Worm (Caenorhabditis elegans): ENCODE measurements around the gene rft-1.
A peak's percentile ranks its signal among the peaks of the same experiment; 100 is the strongest.
"Not testable (repeated sequence)": the region's sequence is repeated elsewhere in the genome, so short reads cannot be mapped to it uniquely, and the experiment has no call there.

The rft-1 gene

DNA sequence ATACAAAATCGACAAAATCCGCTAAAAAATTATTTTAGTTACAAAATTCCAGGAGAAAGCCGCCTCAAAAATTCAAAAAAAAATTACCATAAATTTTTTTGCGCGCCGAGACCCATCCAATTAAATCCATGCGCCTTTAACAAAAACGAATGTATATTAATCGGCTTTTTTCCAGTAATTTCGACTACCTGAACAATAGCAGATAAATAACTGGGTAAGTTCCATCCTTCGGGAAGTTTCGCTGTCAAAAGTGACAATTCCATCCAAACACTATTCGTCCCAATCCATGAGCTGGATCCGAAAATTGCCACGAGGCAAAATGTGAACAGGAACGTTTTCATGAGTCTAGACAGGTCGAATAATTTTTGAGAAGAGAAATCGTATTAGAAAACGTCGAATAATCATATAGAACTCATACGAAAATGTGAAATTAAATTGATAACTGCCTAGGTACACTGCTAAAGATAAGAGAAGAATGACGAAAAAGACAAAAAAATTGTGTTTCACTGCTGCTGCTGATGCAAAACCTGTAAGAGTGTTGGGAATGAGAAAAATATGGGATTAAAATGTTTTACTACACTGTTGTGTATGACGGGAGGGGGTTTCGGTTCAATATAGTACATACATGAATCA lies at the start of gene rft-1:
rft-1 (minus strand) TSS at position 475 of the 633 bp plus-strand sequence.
- TF ChIP-seq tbx-37 (GFP tag; conservative IDR thresholded peaks at IDR 0.05) (no peak), tbx-11 (GFP tag; IDR thresholded peaks at IDR 0.05) (no peak), aly-1 (tag; optimal IDR thresholded peaks at IDR 0.05) (no peak), sea-1 (GFP tag; conservative IDR thresholded peaks at IDR 0.05) (no peak), hmbx-1 (tag; optimal IDR thresholded peaks at IDR 0.05) (no peak), pes-1 (GFP tag; IDR thresholded peaks at IDR 0.05) (no peak)

DNA sequence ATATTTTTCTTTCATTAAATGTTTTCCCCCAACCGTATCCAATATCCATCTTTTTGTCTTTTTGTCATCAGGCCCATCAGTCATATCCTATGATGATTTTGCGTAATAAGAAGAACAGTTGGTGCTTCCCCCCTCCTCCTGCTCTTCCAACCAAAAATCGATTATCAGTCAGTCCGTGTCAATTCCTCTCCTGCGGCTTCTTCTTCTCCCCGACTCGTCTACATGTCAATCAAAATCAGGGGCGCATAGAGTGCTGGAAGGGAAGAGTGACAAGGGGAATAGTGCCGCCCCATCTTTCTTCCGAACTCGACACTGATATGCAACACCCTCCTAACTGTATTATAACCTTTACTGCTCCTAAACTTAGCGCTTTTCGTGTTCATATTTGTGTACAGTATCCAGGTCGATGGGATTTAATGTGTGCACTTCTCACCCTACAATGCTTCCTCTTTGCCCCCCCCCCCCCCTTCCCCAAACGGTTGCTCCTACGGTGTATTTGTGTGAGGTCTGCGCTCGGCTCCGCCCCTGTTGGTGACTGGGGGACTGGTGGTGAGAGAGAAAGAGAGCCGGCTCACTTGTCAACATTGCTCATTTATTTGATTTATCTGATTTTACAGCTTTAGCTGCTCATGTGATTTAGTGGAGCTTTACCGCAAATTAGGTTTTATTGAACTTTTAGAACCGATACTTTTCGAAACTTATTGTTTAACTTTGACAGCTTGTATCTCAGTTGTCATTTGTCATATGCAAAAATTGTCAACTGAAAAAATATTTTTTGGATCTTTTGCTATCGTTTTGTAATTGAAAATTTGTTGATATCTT lies 48.5 kb upstream of the rft-1 start:
- TF ChIP-seq pes-1 (GFP tag; IDR thresholded peaks at IDR 0.05) (0 out of 2 replicates have a peak, but pooled peaks have one; percentile 4), hmg-4 (GFP tag; optimal IDR thresholded peaks at IDR 0.05) (peak; percentile 65), ceh-13 (GFP tag; optimal IDR thresholded peaks at IDR 0.05) (no peak), F13C5.2 (tag; optimal IDR thresholded peaks at IDR 0.05) (no peak)

DNA sequence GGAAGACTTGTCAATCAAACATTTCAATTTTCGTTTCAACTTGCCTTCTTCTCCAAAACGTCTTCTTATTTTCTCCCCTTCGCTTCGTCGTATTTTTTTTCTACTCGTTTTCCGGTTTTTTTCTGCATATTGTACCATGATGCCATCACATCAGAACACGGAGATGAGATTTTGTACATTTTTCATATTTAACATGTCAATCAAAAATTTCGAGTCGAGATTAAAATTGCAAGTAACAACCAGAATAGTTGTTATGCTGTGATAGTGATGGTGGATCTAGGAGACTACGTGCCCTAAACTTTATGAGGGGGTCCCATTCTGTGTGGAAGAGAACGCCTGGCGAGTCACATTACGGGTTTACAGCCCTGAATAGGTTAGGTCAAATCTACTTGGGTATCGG lies 46.9 kb upstream of the rft-1 start:
- TF ChIP-seq sea-1 (GFP tag; conservative IDR thresholded peaks at IDR 0.05): no peak

DNA sequence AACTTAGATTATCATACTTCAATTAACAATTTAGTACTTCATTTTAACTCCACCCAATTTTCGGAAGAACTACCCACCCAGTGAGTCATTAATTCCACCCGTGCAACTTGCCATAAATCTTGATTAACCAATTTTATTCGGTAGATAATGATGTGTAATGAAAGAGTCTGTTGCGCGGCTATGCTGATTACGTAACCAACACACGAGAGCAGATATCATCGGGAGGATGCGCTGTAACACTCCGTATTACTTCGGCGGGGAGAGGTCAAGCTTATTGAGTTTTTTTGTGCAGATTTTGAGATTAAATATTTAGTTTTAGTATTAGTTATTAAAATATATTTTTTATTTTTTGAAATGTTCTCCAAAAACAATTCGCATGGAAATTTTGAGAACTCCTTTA lies 46.0 kb upstream of the rft-1 start:
- no peak for TF ChIP-seq tbx-37 (GFP tag; conservative IDR thresholded peaks at IDR 0.05)
- no peak for TF ChIP-seq hmbx-1 (tag; optimal IDR thresholded peaks at IDR 0.05)
- no peak for TF ChIP-seq B0310.2 (tag; optimal IDR thresholded peaks at IDR 0.05)
- TF ChIP-seq flt-1 (GFP tag; IDR thresholded peaks at IDR 0.05): no peak
- no peak for TF ChIP-seq ceh-36 (tag; optimal IDR thresholded peaks at IDR 0.05)
- no peak for TF ChIP-seq F13C5.2 (tag; optimal IDR thresholded peaks at IDR 0.05)
- TF ChIP-seq hmg-4 (GFP tag; optimal IDR thresholded peaks at IDR 0.05): no peak
- no peak for TF ChIP-seq ceh-13 (GFP tag; optimal IDR thresholded peaks at IDR 0.05)
- TF ChIP-seq ama-1 (optimal IDR thresholded peaks at IDR 0.05): no peak
- TF ChIP-seq aly-1 (tag; optimal IDR thresholded peaks at IDR 0.05): no peak
- TF ChIP-seq tbx-11 (GFP tag; IDR thresholded peaks at IDR 0.05): no peak
- TF ChIP-seq ets-7 (tag; optimal IDR thresholded peaks at IDR 0.05): no peak
- no peak for TF ChIP-seq pes-1 (GFP tag; IDR thresholded peaks at IDR 0.05)
- TF ChIP-seq hnd-1 (tag; optimal IDR thresholded peaks at IDR 0.05): no peak
- TF ChIP-seq sea-1 (GFP tag; conservative IDR thresholded peaks at IDR 0.05): no peak

DNA sequence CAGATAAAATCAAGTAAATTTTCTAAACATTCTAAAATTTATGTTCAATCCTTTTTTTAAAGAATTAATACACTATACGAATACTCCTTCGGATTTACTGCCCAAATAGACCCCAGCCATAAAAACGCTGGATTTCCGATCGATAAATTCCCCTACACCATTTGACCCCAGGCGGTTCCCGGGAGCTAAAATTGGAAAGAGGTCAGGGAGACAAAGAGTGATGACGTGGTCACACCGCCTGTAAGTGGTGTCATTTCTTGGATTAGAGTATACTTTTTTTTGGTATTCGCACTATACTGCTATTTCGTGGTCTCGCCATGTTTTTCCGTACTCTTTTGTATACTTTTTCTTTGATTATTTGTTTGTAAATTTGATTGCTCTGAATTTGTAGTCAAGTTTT lies 44.9 kb upstream of the rft-1 start:
- TF ChIP-seq F13C5.2 (tag; optimal IDR thresholded peaks at IDR 0.05) (no peak), tbx-11 (GFP tag; IDR thresholded peaks at IDR 0.05) (no peak), pes-1 (GFP tag; IDR thresholded peaks at IDR 0.05) (no peak), scrt-1 (GFP tag; IDR thresholded peaks at IDR 0.05) (no peak), ceh-13 (GFP tag; optimal IDR thresholded peaks at IDR 0.05) (no peak), sea-1 (GFP tag; conservative IDR thresholded peaks at IDR 0.05) (no peak), hmbx-1 (tag; optimal IDR thresholded peaks at IDR 0.05) (no peak), hmg-4 (GFP tag; optimal IDR thresholded peaks at IDR 0.05) (no peak), tbx-37 (GFP tag; conservative IDR thresholded peaks at IDR 0.05) (no peak), B0310.2 (tag; optimal IDR thresholded peaks at IDR 0.05) (no peak), ama-1 (optimal IDR thresholded peaks at IDR 0.05) (no peak), flt-1 (GFP tag; IDR thresholded peaks at IDR 0.05) (no peak), ets-7 (tag; optimal IDR thresholded peaks at IDR 0.05) (no peak), ceh-36 (tag; optimal IDR thresholded peaks at IDR 0.05) (no peak), aly-1 (tag; optimal IDR thresholded peaks at IDR 0.05) (no peak)

DNA sequence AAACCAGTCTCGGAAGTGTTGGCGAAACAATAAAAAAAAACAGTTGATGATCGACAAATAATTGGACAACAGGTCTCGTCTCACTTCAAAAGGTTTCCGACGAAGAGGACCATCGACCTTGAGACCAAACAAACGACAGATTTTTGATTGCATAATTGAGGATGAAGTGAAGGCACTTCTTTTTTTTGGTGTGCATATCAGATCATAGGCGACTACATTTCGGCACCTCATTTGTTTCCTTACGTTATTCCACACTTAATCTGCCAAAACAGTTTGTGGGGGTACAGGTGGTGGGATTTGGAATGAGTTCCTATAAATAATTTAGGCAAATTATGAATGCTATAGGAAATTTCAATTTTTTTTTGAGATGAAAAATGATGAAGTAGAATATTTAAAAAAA lies 43.6 kb upstream of the rft-1 start:
- no peak for TF ChIP-seq tra-4 (tag; optimal IDR thresholded peaks at IDR 0.05)
- TF ChIP-seq ama-1 (optimal IDR thresholded peaks at IDR 0.05): no peak

DNA sequence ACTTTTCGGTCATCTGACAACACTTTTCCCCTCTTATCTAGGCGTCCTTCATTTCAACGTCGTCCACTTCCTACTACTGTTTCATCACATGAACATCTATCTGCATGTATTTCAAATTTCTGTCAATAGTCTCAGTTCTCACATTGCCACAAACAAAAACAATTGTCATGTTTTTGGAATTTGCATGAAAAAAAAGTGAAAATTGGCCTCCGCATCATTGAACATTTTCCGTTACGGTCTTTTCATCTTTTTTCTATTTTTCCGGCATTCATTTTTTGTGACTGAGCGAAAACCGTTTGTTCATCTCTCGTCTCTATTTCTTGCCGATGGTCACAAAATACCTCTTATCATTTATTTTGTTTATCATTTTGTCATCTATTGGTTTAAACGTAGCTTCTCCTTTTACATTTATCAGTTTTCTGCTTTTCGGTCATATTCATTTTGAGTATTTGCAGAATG lies 40.1 kb upstream of the rft-1 start, which contains the start of gene exc-15:
exc-15 (plus strand) TSS at position 411 of the 459 bp plus-strand sequence.
- TF ChIP-seq B0310.2 (tag; optimal IDR thresholded peaks at IDR 0.05) (no peak), aly-1 (tag; optimal IDR thresholded peaks at IDR 0.05) (no peak), F13C5.2 (tag; optimal IDR thresholded peaks at IDR 0.05) (no peak), ama-1 (optimal IDR thresholded peaks at IDR 0.05) (no peak), ceh-13 (GFP tag; optimal IDR thresholded peaks at IDR 0.05) (no peak), hmbx-1 (tag; optimal IDR thresholded peaks at IDR 0.05) (no peak), ceh-36 (tag; optimal IDR thresholded peaks at IDR 0.05) (no peak), scrt-1 (GFP tag; IDR thresholded peaks at IDR 0.05) (no peak)

DNA sequence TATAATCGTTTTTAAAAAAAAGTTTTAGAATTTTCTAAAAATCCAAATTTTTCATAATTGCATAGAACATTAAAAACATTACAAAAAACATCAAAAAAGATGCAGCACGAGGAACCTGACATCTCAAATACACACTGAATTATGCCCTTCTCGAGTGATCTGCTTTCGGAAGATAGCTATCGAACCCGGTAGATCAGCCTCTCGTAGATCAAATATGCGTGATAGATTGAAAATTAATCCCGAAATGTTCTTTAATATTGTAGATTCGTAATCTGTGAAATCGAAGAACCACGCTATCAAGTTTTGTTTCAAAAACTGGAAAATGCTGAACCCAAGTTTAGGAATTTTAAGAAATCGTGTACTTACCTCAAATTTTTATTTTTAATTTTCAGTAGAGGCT lies 38.8 kb upstream of the rft-1 start:
- TF ChIP-seq scrt-1 (GFP tag; IDR thresholded peaks at IDR 0.05): no peak
- TF ChIP-seq tra-4 (tag; optimal IDR thresholded peaks at IDR 0.05): no peak

DNA sequence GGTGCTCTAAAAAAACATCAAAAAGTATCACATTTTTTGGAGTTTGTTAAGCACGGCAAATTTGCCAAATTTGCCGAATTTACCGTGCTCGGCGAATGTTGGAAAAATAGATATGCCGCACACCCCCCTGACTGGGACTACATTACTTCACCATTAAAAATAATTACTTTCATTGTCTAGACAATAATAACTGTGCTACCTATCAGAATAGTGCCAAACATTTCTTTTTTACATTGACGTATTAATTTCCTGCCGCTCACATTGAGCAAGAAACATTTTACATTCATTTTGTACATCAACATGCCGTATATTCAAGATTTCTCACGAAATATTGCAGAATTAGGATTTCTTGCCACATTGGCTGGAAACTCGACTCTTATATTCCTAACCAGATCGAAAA lies 31.5 kb upstream of the rft-1 start, which contains the start of gene str-35:
str-35 (plus strand) TSS at position 301 of the 400 bp plus-strand sequence.
- not testable (repeated sequence) for TF ChIP-seq ets-7 (tag; optimal IDR thresholded peaks at IDR 0.05); hmbx-1 (tag; optimal IDR thresholded peaks at IDR 0.05); ceh-13 (GFP tag; optimal IDR thresholded peaks at IDR 0.05)
